Fruit fly (Drosophila melanogaster) S2 (cell line): ENCODE results near the gene ArfGAP1.

Experiments
- CG8478 ChIP-seq: fragments of >200 bp; optimal IDR thresholded peaks from 2 replicates; lab custom pipeline; 2018
- CTCF ChIP-seq, 2 experiments: fragments of >200 bp; optimal IDR thresholded peaks; 2 replicates each; lab custom pipeline; 2018

- no peak for TF ChIP-seq CG8478 (lab: Kevin White, UChicago)
- TF ChIP-seq CTCF (optimal IDR thresholded peaks at IDR 0.05; lab: Kevin White, UChicago), result no peak
These were observed 6.1 kb downstream of the ArfGAP1 start for dm6 chr3L:12411214-12411685.
